Fruit fly (Drosophila melanogaster) whole organism, pupa: ENCODE measurements around the gene CG16953.

ENCODE experiments used
- CG10348 ChIP-seq: fragments of 200-800 bp; sonication (Bioruptor generic); IDR thresholded peaks from 2 replicates; pipeline ENCODE4 v1.3.6; 2022; ENCODE audit warnings: missing biosample characterization, missing genetic modification characterization
- CG15710 ChIP-seq: fragments of 200-800 bp; sonication (Bioruptor generic); optimal IDR thresholded peaks from 2 replicates; lab custom pipeline; 2018; ENCODE audit warnings: missing biosample characterization, mild to moderate bottlenecking, missing genetic modification characterization, moderate library complexity
- CG34367 ChIP-seq: fragments of 200-800 bp; sonication (Bioruptor generic); optimal IDR thresholded peaks from 2 replicates; lab custom pipeline; 2018; ENCODE audit warnings: missing biosample characterization, mild to moderate bottlenecking, missing genetic modification characterization
- CG4496 ChIP-seq: fragments of 200-800 bp; sonication (Bioruptor generic); IDR thresholded peaks from 3 replicates; pipeline ENCODE4 v1.3.6; 2022; ENCODE audit warnings: missing biosample characterization, missing genetic modification characterization
- CG8159 ChIP-seq: fragments of 200-800 bp; sonication (Bioruptor generic); optimal IDR thresholded peaks from 3 replicates; lab custom pipeline; 2018; ENCODE audit warnings: missing biosample characterization, mild to moderate bottlenecking, missing genetic modification characterization, moderate library complexity
- CG8301 ChIP-seq: fragments of 200-800 bp; sonication (Bioruptor generic); optimal IDR thresholded peaks from 2 replicates; lab custom pipeline; 2018; ENCODE audit warnings: missing biosample characterization, mild to moderate bottlenecking, missing genetic modification characterization
- CG9948 ChIP-seq: fragments of 200-800 bp; sonication (Bioruptor generic); optimal IDR thresholded peaks from 2 replicates; lab custom pipeline; 2018; ENCODE audit warnings: missing biosample characterization, mild to moderate bottlenecking, missing genetic modification characterization, moderate library complexity
- D1 ChIP-seq: fragments of 200-800 bp; sonication (Bioruptor generic); optimal IDR thresholded peaks from 2 replicates; lab custom pipeline; 2018; ENCODE audit warnings: missing biosample characterization, mild to moderate bottlenecking, missing genetic modification characterization, moderate library complexity
- EcR ChIP-seq: fragments of 200-800 bp; sonication (Bioruptor generic); optimal IDR thresholded peaks from 3 replicates; lab custom pipeline; 2019; ENCODE audit warnings: missing biosample characterization, missing genetic modification characterization, mild to moderate bottlenecking, moderate library complexity, missing genetic modification reagents
- Pif1A ChIP-seq: fragments of 200-800 bp; sonication (Bioruptor generic); optimal IDR thresholded peaks from 3 replicates; lab custom pipeline; 2016; ENCODE audit warnings: missing biosample characterization, missing genetic modification characterization
- Pif1B ChIP-seq: fragments of 200-800 bp; sonication (Bioruptor generic); optimal IDR thresholded peaks from 3 replicates; lab custom pipeline; 2016; ENCODE audit warnings: missing biosample characterization, missing genetic modification characterization
- Snoo ChIP-seq: fragments of 200-800 bp; sonication (Bioruptor generic); optimal IDR thresholded peaks from 3 replicates; lab custom pipeline; 2017; ENCODE audit warnings: missing biosample characterization, mild to moderate bottlenecking, missing genetic modification characterization, inconsistent platforms
- gl ChIP-seq: fragments of 200-800 bp; sonication (Bioruptor generic); optimal IDR thresholded peaks from 2 replicates; lab custom pipeline; 2018; ENCODE audit warnings: missing biosample characterization, mild to moderate bottlenecking, missing genetic modification characterization
- rn ChIP-seq: fragments of 200-800 bp; sonication (Bioruptor generic); IDR thresholded peaks from 2 replicates; pipeline ENCODE4 v1.3.6; 2022; ENCODE audit warnings: missing biosample characterization, missing genetic modification characterization

DNA sequence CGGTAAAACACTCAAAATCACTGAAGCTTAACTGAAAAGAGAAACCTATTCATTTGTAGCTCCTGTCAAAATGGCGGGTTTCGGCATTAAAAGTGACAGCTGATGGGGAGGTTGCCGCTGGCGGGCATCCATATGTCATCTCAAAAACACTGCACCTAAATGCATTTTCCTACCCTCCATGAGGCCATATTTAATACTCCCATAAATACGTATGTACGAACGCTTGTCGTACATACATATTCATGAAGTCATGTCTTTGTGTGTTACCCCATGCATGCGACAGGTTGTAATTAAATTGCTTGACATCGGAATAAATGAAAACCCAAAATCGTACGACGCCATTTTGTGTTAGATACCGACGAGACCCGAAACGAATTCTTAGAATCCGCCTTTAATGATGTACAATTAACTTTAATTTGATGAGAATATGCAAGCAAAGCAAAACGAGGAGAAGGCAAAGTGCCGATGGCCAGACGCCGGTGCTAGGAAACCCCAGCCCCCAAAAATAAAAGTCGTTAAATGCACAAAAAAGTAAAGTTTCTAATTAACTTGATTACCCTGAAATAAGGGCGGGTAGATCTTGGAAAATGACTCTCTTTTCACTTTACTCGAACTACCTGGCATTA lies 10.8 kb upstream of the CG16953 start:
- no peak for TF ChIP-seq EcR
- TF ChIP-seq CG9948 (tag; lab: Kevin White, UChicago): no peak
- TF ChIP-seq D1 (tag; lab: Kevin White, UChicago): no peak
- no peak for TF ChIP-seq Pif1B (GFP tag; lab: Kevin White, UChicago)
- TF ChIP-seq CG4496 (GFP tag; lab: Robert Waterston, UW): no peak
- TF ChIP-seq Snoo (tag; lab: Kevin White, UChicago): no peak
- TF ChIP-seq Pif1A: no peak
- TF ChIP-seq CG15710 (tag; lab: Kevin White, UChicago): no peak
- no peak for TF ChIP-seq CG34367
- no peak for TF ChIP-seq CG8159
- no peak for TF ChIP-seq CG8301 (tag; lab: Kevin White, UChicago)
- TF ChIP-seq rn (GFP tag; lab: Robert Waterston, UW): no peak
- TF ChIP-seq gl (tag; lab: Kevin White, UChicago): no peak
- no peak for TF ChIP-seq CG10348 (GFP tag; lab: Robert Waterston, UW)
